Fruit fly (Drosophila melanogaster): ENCODE data around the gene Sil1.

Gene Sil1

DNA sequence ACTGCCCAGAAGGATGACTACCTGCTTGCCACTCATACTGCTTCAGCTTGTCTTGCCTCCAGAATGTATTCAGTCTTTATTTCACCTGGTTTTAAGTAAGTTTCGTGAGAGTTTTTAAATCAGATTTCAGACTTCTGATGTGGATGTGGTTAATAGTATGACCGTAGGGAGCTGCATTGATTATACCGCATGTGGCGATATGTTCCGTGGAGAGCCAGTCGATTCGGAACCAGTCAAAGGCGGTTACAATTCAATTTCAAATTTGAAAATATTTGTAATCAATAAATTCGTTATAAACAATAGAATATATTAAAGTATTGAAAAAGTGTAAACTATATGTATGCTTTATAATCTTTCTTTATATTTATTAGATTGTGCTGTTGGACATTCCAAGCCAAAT, at the start of gene Sil1:
Sil1 (minus strand) TSS at position 168 of the 400 bp plus-strand sequence.
- TF ChIP-seq Pif1A (GFP tag; optimal IDR thresholded peaks at IDR 0.05) (no peak), CG32121 (GFP tag; IDR thresholded peaks at IDR 0.05) (no peak), CG9948 (tag; optimal IDR thresholded peaks at IDR 0.05) (no peak), CG4496 (GFP tag; IDR thresholded peaks at IDR 0.05) (no peak), CG8301 (tag; optimal IDR thresholded peaks at IDR 0.05) (no peak), CG15710 (tag; optimal IDR thresholded peaks at IDR 0.05) (no peak), EcR (GFP tag; optimal IDR thresholded peaks at IDR 0.05) (no peak), Pif1B (GFP tag; optimal IDR thresholded peaks at IDR 0.05) (no peak), CG12605 (GFP tag; IDR thresholded peaks at IDR 0.05) (no peak), fd96Ca (GFP tag; IDR thresholded peaks at IDR 0.05) (no peak), Ets98B (GFP tag; IDR thresholded peaks at IDR 0.05) (no peak)

dm6 chr3R:25283209-25283670, 47.9 kb upstream of the Sil1 start, which contains the start of gene CG31300:
Gene CG31300, plus strand, starts transcription at chr3R:25283620.
- TF ChIP-seq CG14655 (GFP tag; optimal IDR thresholded peaks at IDR 0.05) (no peak), CG32121 (GFP tag; IDR thresholded peaks at IDR 0.05) (no peak), Snoo (tag; optimal IDR thresholded peaks at IDR 0.05) (no peak), Ets98B (GFP tag; IDR thresholded peaks at IDR 0.05) (no peak), CG34367 (tag; optimal IDR thresholded peaks at IDR 0.05) (no peak), Pif1A (GFP tag; optimal IDR thresholded peaks at IDR 0.05) (no peak)

DNA sequence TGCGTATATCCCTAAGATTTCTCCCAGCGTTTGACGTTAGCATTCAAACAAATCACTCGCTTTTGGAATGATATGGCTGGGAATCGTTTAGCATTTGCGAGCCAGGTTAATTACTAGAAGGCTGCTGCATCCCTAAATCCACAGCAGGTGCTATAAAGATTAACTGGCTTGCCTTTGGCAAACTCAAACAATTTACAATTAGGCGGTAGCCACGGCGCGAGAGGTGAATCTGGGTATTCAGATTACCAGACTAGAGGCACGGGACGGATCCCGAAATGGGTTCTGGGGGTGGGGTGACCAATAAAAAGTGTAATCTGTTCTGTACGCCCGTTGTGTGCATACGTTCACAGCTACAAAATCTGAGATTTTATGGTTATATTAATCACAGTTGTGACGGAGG, 45.8 kb upstream of the Sil1 start, which contains the start of gene CG11892:
CG11892 (plus strand) TSS at position 384 of the 400 bp plus-strand sequence.
- TF ChIP-seq fd96Ca (GFP tag; IDR thresholded peaks at IDR 0.05) (no peak), gl (tag; optimal IDR thresholded peaks at IDR 0.05) (no peak), CG8301 (tag; optimal IDR thresholded peaks at IDR 0.05) (no peak), Snoo (tag; optimal IDR thresholded peaks at IDR 0.05) (no peak), CG14655 (GFP tag; optimal IDR thresholded peaks at IDR 0.05) (no peak), CG9948 (tag; optimal IDR thresholded peaks at IDR 0.05) (no peak), EcR (GFP tag; optimal IDR thresholded peaks at IDR 0.05) (no peak), CG13204 (GFP tag; optimal IDR thresholded peaks at IDR 0.05) (no peak)

DNA sequence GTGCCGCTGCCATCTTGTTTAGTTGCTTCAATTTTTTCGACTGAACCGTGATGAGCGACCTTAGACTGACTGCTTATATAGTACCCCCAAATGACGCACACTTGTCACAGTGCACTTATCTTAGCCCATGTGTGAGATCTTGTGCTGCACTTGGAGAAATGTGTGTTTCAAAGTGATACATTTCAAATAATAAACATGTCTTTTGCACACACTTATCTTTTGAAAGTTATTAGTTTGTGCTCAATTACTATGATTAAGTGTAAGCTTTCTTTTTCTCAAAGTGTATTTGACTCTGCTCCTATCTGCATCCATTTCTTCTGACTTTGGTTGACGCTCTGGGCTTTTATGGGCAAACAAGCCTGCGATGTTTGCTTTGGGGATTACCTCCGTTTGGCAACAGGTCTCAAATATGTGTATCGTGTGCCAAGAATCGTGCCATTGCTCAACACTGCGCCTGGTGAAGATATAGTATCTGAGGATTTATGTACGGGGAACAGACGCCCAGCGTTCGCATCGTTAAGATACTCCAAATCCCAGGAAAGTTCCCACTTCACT, 44.5 kb upstream of the Sil1 start, which contains the start of gene CG10514:
CG10514 (minus strand) TSS at position 51 of the 555 bp plus-strand sequence.
- TF ChIP-seq CG9948 (tag; optimal IDR thresholded peaks at IDR 0.05), result no peak
- peak; percentile 6 for TF ChIP-seq Pif1A (GFP tag; optimal IDR thresholded peaks at IDR 0.05)

dm6 chr3R:25277112-25277511, 41.8 kb upstream of the Sil1 start, which contains the start of gene CG10513:
Gene CG10513, minus strand, starts transcription at chr3R:25277212.
- TF ChIP-seq CG15710 (tag; optimal IDR thresholded peaks at IDR 0.05) (no peak), CG17806 (tag; optimal IDR thresholded peaks at IDR 0.05) (no peak), gl (tag; optimal IDR thresholded peaks at IDR 0.05) (no peak), CG8301 (tag; optimal IDR thresholded peaks at IDR 0.05) (no peak), Pif1B (GFP tag; optimal IDR thresholded peaks at IDR 0.05) (no peak), D1 (tag; optimal IDR thresholded peaks at IDR 0.05) (no peak), CG4496 (GFP tag; IDR thresholded peaks at IDR 0.05) (no peak), EcR (GFP tag; optimal IDR thresholded peaks at IDR 0.05) (no peak), CG34367 (tag; optimal IDR thresholded peaks at IDR 0.05) (no peak), CG12605 (GFP tag; IDR thresholded peaks at IDR 0.05) (no peak), CG13204 (GFP tag; optimal IDR thresholded peaks at IDR 0.05) (no peak), CG10348 (GFP tag; IDR thresholded peaks at IDR 0.05) (no peak)

dm6 chr3R:25275276-25275675, 39.9 kb upstream of the Sil1 start:
- TF ChIP-seq CG4496 (GFP tag; IDR thresholded peaks at IDR 0.05) (no peak), rn (GFP tag; IDR thresholded peaks at IDR 0.05) (no peak), CG15710 (tag; optimal IDR thresholded peaks at IDR 0.05) (no peak), CG32121 (GFP tag; IDR thresholded peaks at IDR 0.05) (no peak), Ets98B (GFP tag; IDR thresholded peaks at IDR 0.05) (no peak), gl (tag; optimal IDR thresholded peaks at IDR 0.05) (no peak), CG14655 (GFP tag; optimal IDR thresholded peaks at IDR 0.05) (no peak), CG12605 (GFP tag; IDR thresholded peaks at IDR 0.05) (no peak), Snoo (tag; optimal IDR thresholded peaks at IDR 0.05) (no peak), CG13204 (GFP tag; optimal IDR thresholded peaks at IDR 0.05) (no peak), CG8159 (tag; optimal IDR thresholded peaks at IDR 0.05) (no peak), fd96Ca (GFP tag; IDR thresholded peaks at IDR 0.05) (no peak), CG8301 (tag; optimal IDR thresholded peaks at IDR 0.05) (no peak), D1 (tag; optimal IDR thresholded peaks at IDR 0.05) (no peak), CG34367 (tag; optimal IDR thresholded peaks at IDR 0.05) (no peak), CG17806 (tag; optimal IDR thresholded peaks at IDR 0.05) (no peak), Pif1B (GFP tag; optimal IDR thresholded peaks at IDR 0.05) (no peak), EcR (GFP tag; optimal IDR thresholded peaks at IDR 0.05) (no peak), CG10348 (GFP tag; IDR thresholded peaks at IDR 0.05) (no peak)

- TF ChIP-seq CG8159 (tag; optimal IDR thresholded peaks at IDR 0.05) (no peak), CG10348 (GFP tag; IDR thresholded peaks at IDR 0.05) (no peak), CG34367 (tag; optimal IDR thresholded peaks at IDR 0.05) (no peak), CG8301 (tag; optimal IDR thresholded peaks at IDR 0.05) (no peak), Ets98B (GFP tag; IDR thresholded peaks at IDR 0.05) (no peak), Pif1A (GFP tag; optimal IDR thresholded peaks at IDR 0.05) (no peak), Snoo (tag; optimal IDR thresholded peaks at IDR 0.05) (no peak), gl (tag; optimal IDR thresholded peaks at IDR 0.05) (no peak), CG12605 (GFP tag; IDR thresholded peaks at IDR 0.05) (no peak), CG14655 (GFP tag; optimal IDR thresholded peaks at IDR 0.05) (no peak), EcR (GFP tag; optimal IDR thresholded peaks at IDR 0.05) (no peak), CG13204 (GFP tag; optimal IDR thresholded peaks at IDR 0.05) (no peak), CG4496 (GFP tag; IDR thresholded peaks at IDR 0.05) (no peak), CG17806 (tag; optimal IDR thresholded peaks at IDR 0.05) (no peak), CG32121 (GFP tag; IDR thresholded peaks at IDR 0.05) (no peak), CG15710 (tag; optimal IDR thresholded peaks at IDR 0.05) (no peak), rn (GFP tag; IDR thresholded peaks at IDR 0.05) (no peak), D1 (tag; optimal IDR thresholded peaks at IDR 0.05) (no peak)
These were observed 38.2 kb upstream of the Sil1 start, which contains the start of gene CG11878 for dm6 chr3R:25273537-25273936. Gene CG11878, plus strand, starts transcription at chr3R:25273837.
